Worm (Caenorhabditis elegans): ENCODE data around the gene B0280.7.
"Not testable (repeated sequence)": the region's sequence is repeated elsewhere in the genome, so short reads cannot be mapped to it uniquely, and the experiment has no call there.

- TF ChIP-seq him-1, W03F9.2, dao-5 (tag; optimal IDR thresholded peaks at IDR 0.05): not testable (repeated sequence)
Observed at ce11 chrIII:7128601-7129000, 16.9 kb upstream of the B0280.7 start, which contains the start of gene viro-2.
